Worm (Caenorhabditis elegans): Measurements from ENCODE around the gene nep-9.

DNA sequence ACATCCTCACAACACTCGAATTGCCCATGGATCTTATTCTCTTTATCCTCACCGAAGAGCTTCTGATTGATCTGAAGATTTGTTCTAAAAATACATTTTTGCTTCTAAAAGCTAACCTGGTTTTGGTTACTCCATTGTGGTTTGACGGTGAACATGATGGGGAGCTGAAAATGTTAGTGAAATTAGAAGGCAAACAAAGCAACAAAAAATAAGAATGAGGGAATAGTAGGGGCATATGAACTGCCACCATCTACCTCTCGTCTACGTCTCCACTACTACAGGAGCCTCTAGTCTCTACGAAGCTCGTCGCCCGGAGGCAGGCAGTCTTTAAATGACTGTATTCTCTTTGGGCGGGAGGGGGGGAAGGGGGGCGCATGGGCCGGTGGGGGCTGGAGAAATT lies 13.4 kb downstream of the nep-9 start, which contains the start of gene T06D4.2:
- no peak for TF ChIP-seq zag-1 (tag; optimal IDR thresholded peaks at IDR 0.05)
- no peak for TF ChIP-seq elt-3 (tag; optimal IDR thresholded peaks at IDR 0.05)
- no peak for TF ChIP-seq nhr-11 (tag; optimal IDR thresholded peaks at IDR 0.05)
- no peak for TF ChIP-seq ztf-11 (tag; optimal IDR thresholded peaks at IDR 0.05)
- no peak for TF ChIP-seq nhr-237 (tag; optimal IDR thresholded peaks at IDR 0.05)
- no peak for TF ChIP-seq mdl-1 (tag; optimal IDR thresholded peaks at IDR 0.05)
